Fruit fly (Drosophila melanogaster): ENCODE data around the gene ERp44.

ERp44 gene

dm6 chrX:16333434-16334141 is 36.1 kb upstream of the ERp44 start, which contains the start of the genes CG9921 and Dsp1 (continued):
- TF ChIP-seq ranshi (GFP tag; IDR thresholded peaks at IDR 0.05): no peak
- TF ChIP-seq dm (GFP tag; optimal IDR thresholded peaks at IDR 0.05): no peak
- no peak for TF ChIP-seq CG11085 (GFP tag; IDR thresholded peaks at IDR 0.05)
- no peak for TF ChIP-seq CG10321 (GFP tag; IDR thresholded peaks at IDR 0.05)
- no peak for TF ChIP-seq crol (GFP tag; IDR thresholded peaks at IDR 0.05)
- no peak for TF ChIP-seq HLH54F (GFP tag; optimal IDR thresholded peaks at IDR 0.05)
- no peak for TF ChIP-seq CG12299 (tag; optimal IDR thresholded peaks at IDR 0.05)
- no peak for TF ChIP-seq slp2 (GFP tag; optimal IDR thresholded peaks at IDR 0.05)
- no peak for TF ChIP-seq Myb (GFP tag; optimal IDR thresholded peaks at IDR 0.05)
- TF ChIP-seq CG13624 (GFP tag; optimal IDR thresholded peaks at IDR 0.05): peak; percentile 33
- TF ChIP-seq pzg (GFP tag; optimal IDR thresholded peaks at IDR 0.05): no peak
- peak; percentile 31 for TF ChIP-seq Hmr (GFP tag; optimal IDR thresholded peaks at IDR 0.05)
- peak; percentile 1 for TF ChIP-seq CG17829 (tag; optimal IDR thresholded peaks at IDR 0.05)
- peak; percentile 23 for TF ChIP-seq corto (GFP tag; optimal IDR thresholded peaks at IDR 0.05)
- no peak for TF ChIP-seq tap (tag; optimal IDR thresholded peaks at IDR 0.05)
- no peak for TF ChIP-seq CG8290 (GFP tag; optimal IDR thresholded peaks at IDR 0.05)
- TF ChIP-seq CG8290 (tag; optimal IDR thresholded peaks at IDR 0.05): peak in 1 of 2 experiments; percentile 76
- TF ChIP-seq CG3995 (GFP tag; optimal IDR thresholded peaks at IDR 0.05): no peak
- TF ChIP-seq Scr (GFP tag; IDR thresholded peaks at IDR 0.05; ENCODE audit: partially characterized antibody): peak; percentile 33; the same call in 1 of the 2 replicates
- TF ChIP-seq odd (GFP tag; optimal IDR thresholded peaks at IDR 0.05): no peak
- no peak for TF ChIP-seq CG6791 (GFP tag; IDR thresholded peaks at IDR 0.05; ENCODE audit: partially characterized antibody)
- TF ChIP-seq trem (tag; optimal IDR thresholded peaks at IDR 0.05): no peak
- TF ChIP-seq amos (GFP tag; IDR thresholded peaks at IDR 0.05; ENCODE audit: partially characterized antibody): peak; percentile 17; the same call in 1 of the 2 replicates
- TF ChIP-seq tll (GFP tag; optimal IDR thresholded peaks at IDR 0.05): no peak
- TF ChIP-seq her (GFP tag; optimal IDR thresholded peaks at IDR 0.05): no peak
- no peak for TF ChIP-seq Doc2 (GFP tag; IDR thresholded peaks at IDR 0.05)
- TF ChIP-seq lab (GFP tag; optimal IDR thresholded peaks at IDR 0.05): peak; percentile 0
- TF ChIP-seq bigmax (GFP tag; optimal IDR thresholded peaks at IDR 0.05): no peak
- no peak for TF ChIP-seq zen (tag; optimal IDR thresholded peaks at IDR 0.05)
- TF ChIP-seq kah (GFP tag; optimal IDR thresholded peaks at IDR 0.05): no peak
- TF ChIP-seq CG6813 (GFP tag; optimal IDR thresholded peaks at IDR 0.05): peak; percentile 3
- TF ChIP-seq CG34422 (GFP tag; IDR thresholded peaks at IDR 0.05): peak; percentile 53; the same call in 1 of the 3 replicates
- no peak for TF ChIP-seq insv (GFP tag; optimal IDR thresholded peaks at IDR 0.05)
- peak; percentile 13 for TF ChIP-seq CG3281 (GFP tag; optimal IDR thresholded peaks at IDR 0.05)
- TF ChIP-seq Deaf1 (tag; optimal IDR thresholded peaks at IDR 0.05): peak; percentile 66
- no peak for TF ChIP-seq CG11504 (tag; optimal IDR thresholded peaks at IDR 0.05)
- no peak for TF ChIP-seq sr (GFP tag; IDR thresholded peaks at IDR 0.05)
- TF ChIP-seq CG15011 (GFP tag; optimal IDR thresholded peaks at IDR 0.05): no peak
- TF ChIP-seq grn (GFP tag; optimal IDR thresholded peaks at IDR 0.05): no peak
- no peak for TF ChIP-seq CG3065 (GFP tag; optimal IDR thresholded peaks at IDR 0.05)
- TF ChIP-seq tup (GFP tag; optimal IDR thresholded peaks at IDR 0.05): no peak
- TF ChIP-seq sens (GFP tag): peak; percentile 72
- no peak for TF ChIP-seq hkb (optimal IDR thresholded peaks at IDR 0.05)
- no peak; the same call in 1 of the 2 replicates for TF ChIP-seq hkb (GFP tag; IDR thresholded peaks at IDR 0.05)
- no peak for TF ChIP-seq CG10267 (tag; optimal IDR thresholded peaks at IDR 0.05)
- TF ChIP-seq dysf (GFP tag; IDR thresholded peaks at IDR 0.05): no peak
- TF ChIP-seq CG8089 (GFP tag; optimal IDR thresholded peaks at IDR 0.05): no peak
- TF ChIP-seq CG11247 (GFP tag; IDR thresholded peaks at IDR 0.05): no peak
- TF ChIP-seq CG11696 (GFP tag; IDR thresholded peaks at IDR 0.05): peak; percentile 32; the same call in 1 of the 2 replicates
- TF ChIP-seq CG7745 (tag; optimal IDR thresholded peaks at IDR 0.05): no peak

Measured in whole organism, embryonic.